Worm (Caenorhabditis elegans): ENCODE results near the gene Y76B12C.8.

- TF ChIP-seq ama-1 (optimal IDR thresholded peaks at IDR 0.05) (no peak), B0310.2 (tag; optimal IDR thresholded peaks at IDR 0.05) (no peak), hnd-1 (tag; optimal IDR thresholded peaks at IDR 0.05) (no peak), ceh-13 (GFP tag; optimal IDR thresholded peaks at IDR 0.05) (no peak), ets-7 (tag; optimal IDR thresholded peaks at IDR 0.05) (no peak), pes-1 (GFP tag; IDR thresholded peaks at IDR 0.05) (no peak), hmbx-1 (tag; optimal IDR thresholded peaks at IDR 0.05) (no peak), tbx-37 (GFP tag; conservative IDR thresholded peaks at IDR 0.05) (no peak)
Observed at ce11 chrIV:1971078-1971477, 8.7 kb upstream of the Y76B12C.8 start.

All from whole organism, early embryonic.